Worm (Caenorhabditis elegans): ENCODE data around the gene cyp-13A4.

- no peak for TF ChIP-seq nhr-77 (tag; optimal IDR thresholded peaks at IDR 0.05)
- TF ChIP-seq R02D3.7 (tag; optimal IDR thresholded peaks at IDR 0.05) = no peak
- TF ChIP-seq lim-7 (GFP tag; IDR thresholded peaks at IDR 0.05) = no peak
- TF ChIP-seq unc-39 (tag; optimal IDR thresholded peaks at IDR 0.05) = no peak
These were observed 29.4 kb upstream of the cyp-13A4 start for ce11 chrII:9826946-9827345.
